Fruit fly (Drosophila melanogaster) S2 (cell line): ENCODE results near the gene CG14606.

Source experiments
- CG8478 ChIP-seq: fragments of >200 bp; optimal IDR thresholded peaks from 2 replicates; lab custom pipeline; 2018
- CTCF ChIP-seq, 2 experiments: fragments of >200 bp; optimal IDR thresholded peaks; 2 replicates each; lab custom pipeline; 2018

- TF ChIP-seq CG8478 (no peak), CTCF (optimal IDR thresholded peaks at IDR 0.05; lab: Kevin White, UChicago) (no peak)
Measured at dm6 chr3R:7265567-7266208, 48.8 kb upstream of the CG14606 start, which contains the start of the genes Gld and Syt4.
